Fruit fly (Drosophila melanogaster) whole organism, larva: ENCODE results near the gene CG4004.

Source experiments
- noc ChIP-seq: fragments of 200-800 bp; sonication (Bioruptor generic); optimal IDR thresholded peaks from 3 replicates; lab custom pipeline; 2019; ENCODE audit warnings: missing biosample characterization, mild to moderate bottlenecking, missing genetic modification characterization, moderate library complexity

Gene CG4004

DNA sequence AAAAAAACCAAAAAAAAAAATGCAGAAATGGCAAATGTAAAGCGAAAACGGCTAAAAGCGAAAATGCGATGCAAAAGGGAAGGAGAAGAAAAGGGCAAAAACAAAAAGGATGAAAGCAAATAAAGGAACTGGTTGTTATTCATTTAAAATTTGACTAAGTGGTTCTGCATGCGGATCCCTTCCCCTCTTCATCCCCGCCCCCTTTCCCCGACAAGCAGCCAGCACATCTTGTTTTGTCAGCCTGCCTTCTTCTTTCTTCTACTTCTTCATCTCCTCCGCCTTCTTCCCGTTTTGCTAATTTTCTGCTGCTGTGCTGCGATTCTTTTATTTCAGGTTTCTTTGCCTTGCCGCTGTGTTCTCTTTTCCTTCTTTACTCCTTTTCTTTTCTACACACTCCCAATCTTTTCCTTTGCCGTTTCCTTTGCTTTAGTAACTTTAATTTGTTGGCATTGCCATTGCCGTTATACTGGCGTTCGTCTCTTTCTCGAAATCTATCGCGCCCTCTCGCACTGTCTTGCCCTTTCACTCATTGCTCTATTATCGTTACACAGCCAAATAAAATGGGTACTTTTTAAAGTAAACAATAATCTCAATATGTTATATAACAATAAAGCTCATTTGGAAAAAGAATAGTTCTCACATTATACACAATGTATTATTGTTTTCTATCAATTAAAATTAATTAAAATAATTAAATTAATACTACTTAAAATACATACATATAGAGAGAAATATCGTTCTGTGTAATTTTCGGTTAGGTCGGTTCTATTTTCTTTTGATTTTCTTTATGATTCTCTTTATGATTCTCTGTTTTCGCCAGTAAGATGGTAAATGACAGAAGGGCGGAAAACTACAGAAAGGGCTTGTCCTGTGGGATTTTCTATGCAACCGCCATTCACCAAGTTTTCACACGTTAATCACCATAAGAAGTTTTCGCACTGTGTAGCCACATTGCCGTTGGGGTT is 4.0 kb downstream of the CG4004 start:
- peak; percentile 68 for TF ChIP-seq noc (tag; lab: Kevin White, UChicago)

DNA sequence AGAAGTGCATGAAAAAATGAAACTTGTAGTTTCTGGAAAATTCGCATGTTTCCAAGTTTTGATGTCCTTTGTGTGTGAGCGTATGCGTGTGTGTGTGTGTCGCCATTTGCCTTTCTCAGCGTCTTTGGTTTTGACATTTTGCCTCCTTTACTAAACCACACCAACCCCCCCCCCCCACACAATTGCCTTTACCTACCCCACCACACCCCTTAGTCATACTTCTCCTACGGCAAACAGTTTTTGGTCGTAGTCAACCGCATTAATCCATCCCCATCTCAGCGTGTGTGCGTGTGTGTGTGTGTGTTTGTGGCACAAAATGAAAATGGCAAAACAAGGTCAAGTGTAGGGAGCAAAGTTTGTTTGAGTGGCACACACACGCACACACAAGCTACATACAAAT is 5.0 kb downstream of the CG4004 start:
- TF ChIP-seq noc (tag; lab: Kevin White, UChicago), result no peak

DNA sequence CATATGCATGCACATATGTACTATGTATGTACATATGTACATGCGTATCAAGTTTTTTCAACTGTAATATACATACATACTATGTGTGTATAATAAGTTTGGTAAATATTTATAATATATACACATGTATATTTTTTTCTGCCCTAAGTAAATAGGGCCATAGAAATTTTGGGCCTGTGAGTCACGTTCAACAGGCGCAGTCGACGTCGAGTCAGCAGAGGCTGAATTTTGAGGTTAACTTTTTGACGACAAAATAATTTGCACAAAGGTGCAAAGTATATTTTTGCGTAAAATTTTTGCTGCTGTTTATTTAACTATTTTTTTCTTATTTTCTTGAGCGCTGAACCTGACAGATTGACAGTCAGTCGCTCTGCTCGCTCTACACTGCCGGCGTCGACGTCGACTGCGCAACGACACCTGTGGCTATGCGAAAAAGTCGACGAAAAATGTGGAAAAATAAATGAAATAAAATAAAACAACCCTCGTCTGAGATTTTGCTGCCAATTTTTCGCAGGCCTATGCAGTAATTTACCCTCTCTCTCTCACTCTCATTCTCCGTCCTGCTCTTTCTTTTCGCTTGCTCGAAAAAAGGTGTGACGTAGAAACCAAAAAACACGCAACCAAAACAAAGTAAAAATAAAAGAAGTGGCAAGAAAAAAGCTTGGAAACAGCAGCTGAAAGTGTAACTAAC is 6.0 kb downstream of the CG4004 start:
- peak; percentile 34 for TF ChIP-seq noc (tag; lab: Kevin White, UChicago)

DNA sequence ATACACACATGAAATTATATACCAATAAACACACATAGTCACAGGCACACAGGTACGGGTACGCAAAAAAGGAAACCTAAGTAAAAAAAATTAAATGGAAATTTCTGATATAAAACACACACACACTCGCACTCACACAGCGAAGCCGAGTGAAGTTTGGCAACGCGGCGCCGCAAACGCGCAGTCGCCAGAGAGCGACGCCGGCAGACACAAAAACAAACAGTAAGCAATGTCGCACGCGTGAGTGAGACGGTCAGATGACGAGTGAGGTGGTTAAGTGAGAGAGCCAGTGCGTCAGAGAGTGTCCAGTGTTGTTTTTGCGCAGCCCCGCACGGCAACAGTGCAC is 6.5 kb downstream of the CG4004 start:
- TF ChIP-seq noc (tag; lab: Kevin White, UChicago), result no peak

DNA sequence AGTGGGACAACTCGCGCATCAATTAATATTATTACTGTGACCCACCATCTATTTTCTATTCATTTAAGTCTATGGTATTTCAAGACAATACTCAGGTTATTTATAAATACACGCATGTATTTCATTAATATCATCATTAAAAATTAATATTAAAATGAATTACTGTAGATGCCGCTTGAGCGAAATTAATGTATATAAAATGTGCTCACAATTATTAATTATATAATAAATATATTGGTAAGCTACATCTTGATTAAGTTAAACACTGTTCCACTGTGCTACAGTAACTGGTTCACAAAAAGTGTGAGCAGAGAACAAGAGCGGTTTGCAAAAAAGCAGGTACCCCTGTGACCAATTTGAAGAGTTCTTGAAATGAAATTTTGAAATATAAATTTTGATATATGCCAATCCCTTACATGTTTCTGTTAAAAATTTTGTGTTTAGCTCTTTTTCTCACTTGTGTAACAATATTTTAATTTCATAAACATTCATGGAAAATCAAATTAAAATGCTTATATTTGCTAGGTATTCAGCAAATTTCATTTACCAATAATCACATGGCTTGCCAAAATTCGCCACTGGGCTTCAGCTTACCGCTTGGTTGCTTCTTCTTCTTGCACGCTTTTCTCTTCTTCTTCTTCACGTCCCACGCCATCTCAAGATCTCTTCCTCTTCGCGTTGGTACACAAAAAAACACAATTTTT is 7.1 kb downstream of the CG4004 start:
- peak; percentile 100 for TF ChIP-seq noc (tag; lab: Kevin White, UChicago)

DNA sequence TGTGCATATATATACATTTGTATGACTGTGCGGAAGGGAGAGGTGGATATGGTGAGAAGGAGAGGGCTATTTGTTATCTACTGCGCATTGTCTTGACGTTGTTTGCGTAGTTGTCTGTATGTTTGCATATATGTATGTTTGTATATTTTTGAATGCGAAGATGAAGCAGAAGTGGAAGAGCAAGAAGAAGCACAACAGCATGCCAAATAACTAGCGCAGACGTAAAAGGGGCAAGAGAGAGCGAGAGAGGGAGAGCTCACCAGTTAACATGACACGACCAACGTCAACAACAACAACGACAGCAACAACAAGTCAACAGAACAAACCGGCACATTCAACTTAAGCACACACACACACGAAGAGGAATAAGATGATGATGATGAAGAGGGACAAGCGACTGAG is 7.8 kb downstream of the CG4004 start:
- no peak for TF ChIP-seq noc (tag; lab: Kevin White, UChicago)

DNA sequence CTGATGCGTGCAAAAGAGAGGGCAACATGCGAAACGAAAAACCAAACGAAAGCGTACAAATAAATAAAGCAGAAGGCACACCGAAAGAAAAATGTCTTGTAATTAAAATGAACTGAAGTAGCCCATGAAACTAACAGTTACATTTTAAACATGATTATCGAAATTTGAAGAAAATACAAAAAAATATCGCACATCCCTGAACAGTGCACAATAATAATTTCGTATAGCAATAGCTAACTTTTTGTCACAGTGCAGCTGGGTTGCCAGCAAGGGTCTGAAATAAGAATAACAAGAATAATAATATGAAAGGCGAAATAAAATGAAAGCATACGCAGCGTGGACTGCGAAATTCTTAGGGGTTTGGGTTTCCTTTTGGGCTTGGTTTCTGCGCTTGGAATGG is 8.2 kb downstream of the CG4004 start:
- peak; percentile 98 for TF ChIP-seq noc (tag; lab: Kevin White, UChicago)

DNA sequence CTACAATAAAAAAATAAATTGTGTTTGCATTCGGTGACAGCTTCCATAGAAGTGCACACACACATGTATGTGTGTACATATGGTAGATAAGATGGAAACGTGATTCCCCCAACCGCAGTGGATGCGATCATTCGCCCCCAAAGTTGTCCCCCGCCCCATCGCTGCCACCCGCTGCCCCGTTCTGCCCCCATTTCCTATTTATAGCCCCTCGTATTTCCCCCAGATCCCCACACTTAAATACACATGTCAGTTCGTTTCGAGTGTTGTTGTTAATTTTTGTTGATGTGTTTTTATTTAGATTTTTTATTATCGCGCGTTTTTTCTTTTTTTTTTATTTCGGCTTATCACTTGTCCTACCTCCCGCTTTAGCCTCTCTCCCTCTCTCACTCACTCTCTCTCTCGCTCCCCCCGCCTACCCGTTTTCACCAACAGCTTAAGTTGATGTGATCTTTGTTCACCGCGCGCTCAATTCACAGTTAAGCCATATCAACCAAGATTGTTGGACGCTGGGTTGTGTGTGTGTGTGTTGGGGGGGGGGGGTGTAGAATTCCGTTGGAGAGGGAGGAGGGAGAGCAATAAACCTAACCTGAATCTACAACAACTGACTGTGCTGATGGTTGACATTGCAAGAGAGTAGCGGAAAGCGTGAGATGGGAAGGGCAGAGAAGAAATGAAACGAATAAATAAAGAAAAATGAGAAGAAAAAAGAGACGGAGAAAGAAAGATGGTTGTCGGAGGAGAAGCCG is 9.8 kb downstream of the CG4004 start:
- TF ChIP-seq noc (tag; lab: Kevin White, UChicago), result no peak

DNA sequence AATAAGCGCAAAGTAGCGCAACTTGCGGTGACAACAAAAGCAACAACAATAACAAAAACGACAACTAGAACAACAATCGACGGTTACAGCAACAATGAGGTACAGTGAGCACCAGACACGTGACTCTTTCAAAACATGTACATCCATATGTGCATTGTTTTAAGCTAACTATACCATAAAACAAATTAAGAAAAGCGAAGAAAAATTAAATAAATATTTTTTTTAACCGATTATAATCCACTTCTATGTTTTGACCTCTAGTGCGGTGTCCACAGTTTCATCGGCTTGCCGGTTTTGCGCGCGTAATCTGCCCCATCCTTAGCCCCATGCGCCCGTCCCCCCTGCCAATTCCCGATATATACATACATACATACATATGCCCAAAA is 10.3 kb downstream of the CG4004 start:
- TF ChIP-seq noc (tag; lab: Kevin White, UChicago), result peak; percentile 97

DNA sequence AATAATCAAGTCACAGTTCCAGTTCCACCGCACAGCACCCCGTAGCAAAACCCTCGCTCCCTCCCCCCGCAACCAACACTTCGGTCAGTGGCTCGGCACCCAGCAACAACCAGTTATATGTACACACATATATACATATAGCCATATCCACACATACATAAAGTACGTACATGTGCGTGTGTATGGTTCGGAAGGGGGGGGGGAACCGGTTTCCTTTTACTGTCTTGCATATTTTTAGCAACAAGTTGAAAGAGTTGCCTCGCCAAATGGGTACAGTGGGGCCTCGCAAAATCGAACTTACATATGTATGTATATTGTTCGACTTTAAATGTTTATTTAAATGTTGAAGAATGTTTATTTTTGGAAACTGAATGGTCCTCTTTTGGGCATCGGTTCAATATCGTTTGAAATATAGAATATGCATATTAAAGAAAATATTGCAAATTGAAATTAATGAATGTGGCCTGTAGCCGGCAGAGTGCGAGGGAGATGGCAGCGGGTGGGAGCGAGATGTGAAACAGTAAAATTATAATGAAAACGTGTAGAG is 11.1 kb downstream of the CG4004 start:
- TF ChIP-seq noc (tag; lab: Kevin White, UChicago), result peak; percentile 95

DNA sequence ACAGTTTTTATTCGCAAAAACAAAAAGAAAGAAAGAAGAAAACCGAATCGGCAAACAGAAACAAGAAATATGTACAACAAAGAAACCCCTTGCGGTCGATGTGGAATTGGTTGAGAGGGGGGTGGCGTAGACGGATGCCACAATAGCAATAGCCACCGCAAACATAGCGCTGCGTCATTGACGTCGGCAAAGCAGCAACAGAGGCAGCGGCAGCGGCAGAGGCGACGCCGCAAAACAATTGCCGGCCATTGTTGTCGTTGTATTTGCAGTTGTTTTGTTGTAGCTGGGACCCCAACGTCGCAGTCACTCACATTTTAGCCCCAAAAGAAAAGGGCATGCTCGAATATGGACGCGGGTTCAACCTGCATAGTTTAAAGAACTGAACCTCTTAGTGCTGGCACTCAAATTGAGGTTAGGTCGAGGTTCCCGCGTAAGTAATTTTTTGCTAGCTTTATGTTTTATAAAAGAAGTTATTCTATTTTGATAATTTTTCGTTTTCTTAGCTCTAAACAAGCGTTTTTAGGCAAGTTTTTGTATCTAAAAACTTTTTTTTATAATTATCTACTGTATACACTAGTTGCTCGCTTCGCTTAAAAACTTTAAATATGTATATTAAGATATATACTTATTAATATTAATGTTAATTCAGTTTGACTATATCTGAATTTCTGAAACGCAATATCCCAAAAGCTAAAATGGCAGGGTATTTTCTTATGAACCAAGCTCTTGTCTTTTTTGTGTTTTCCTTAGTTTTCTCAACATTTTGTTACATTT is 11.8 kb downstream of the CG4004 start:
- no peak for TF ChIP-seq noc (tag; lab: Kevin White, UChicago)

DNA sequence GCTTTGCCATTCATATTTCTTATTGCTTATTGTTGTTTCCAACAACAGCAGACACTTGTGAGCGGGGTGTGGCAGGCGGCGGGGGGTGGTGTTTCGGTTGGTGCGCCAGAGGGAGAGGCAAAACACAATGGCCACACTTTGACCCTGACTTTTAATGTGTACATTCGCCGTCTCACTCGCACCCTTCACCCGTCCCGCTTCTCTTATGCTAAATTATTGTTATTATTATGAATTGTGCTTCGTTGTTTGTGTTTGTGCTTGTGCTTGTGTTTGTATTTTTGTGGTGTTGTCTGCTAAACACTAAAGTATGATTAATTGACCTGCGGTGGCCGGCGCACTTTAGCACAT is 12.3 kb downstream of the CG4004 start:
- no peak for TF ChIP-seq noc (tag; lab: Kevin White, UChicago)

DNA sequence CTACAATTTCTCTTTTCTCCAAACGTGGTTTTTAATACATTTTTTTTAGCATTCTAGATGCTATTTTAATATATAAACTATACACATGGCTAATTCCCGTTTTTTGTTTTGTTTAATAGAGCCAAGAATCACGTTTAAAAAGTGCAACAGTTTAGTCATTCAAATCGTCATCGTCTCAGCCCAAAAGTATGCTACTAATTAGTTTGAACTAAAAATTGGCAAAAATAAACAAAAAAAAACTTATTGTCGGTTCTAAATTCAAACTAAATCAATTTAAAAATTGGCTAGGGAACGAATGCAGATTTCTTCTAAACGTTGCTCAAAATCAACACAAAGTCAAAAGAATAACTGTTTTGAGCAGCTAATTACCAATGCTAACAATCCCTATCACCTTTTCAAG is 13.1 kb downstream of the CG4004 start:
- TF ChIP-seq noc (tag; lab: Kevin White, UChicago), result no peak

DNA sequence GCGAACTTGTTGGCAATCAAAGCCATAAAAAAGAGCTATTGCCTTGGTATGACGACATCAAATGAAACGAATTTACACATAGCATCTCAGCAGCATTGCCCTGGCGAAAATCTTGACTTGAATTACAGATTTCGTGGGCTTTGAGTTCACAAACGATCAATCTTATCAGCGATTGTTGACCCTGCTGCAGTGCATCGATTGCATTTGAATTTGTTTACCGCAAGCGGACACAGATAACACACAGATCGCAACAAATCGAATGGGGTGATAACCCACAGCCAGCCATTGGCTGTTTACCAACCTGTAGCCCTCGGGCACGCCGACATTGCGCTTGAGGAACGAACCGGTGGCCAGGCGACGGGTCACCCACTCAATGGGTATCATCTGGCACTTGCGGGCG is 15.2 kb downstream of the CG4004 start:
- TF ChIP-seq noc (tag; lab: Kevin White, UChicago), result no peak
